Worm (Caenorhabditis elegans): ENCODE data around the gene bre-3.

The bre-3 gene

ce11 chrIII:9455980-9456658 is 29.2 kb downstream of the bre-3 start, which contains the start of the genes rheb-1 and spk-1 (continued):
- peak; percentile 66; the same call in 1 of the 2 replicates for TF ChIP-seq lir-1 (GFP tag; conservative IDR thresholded peaks at IDR 0.05)
- peak; percentile 47 for TF ChIP-seq gei-17 (GFP tag; optimal IDR thresholded peaks at IDR 0.05)
- peak; percentile 38 for TF ChIP-seq F52B5.7 (tag; optimal IDR thresholded peaks at IDR 0.05)
- TF ChIP-seq mes-4 (tag; optimal IDR thresholded peaks at IDR 0.05): no peak
- no peak for TF ChIP-seq ztf-3 (GFP tag; optimal IDR thresholded peaks at IDR 0.05)
- TF ChIP-seq attf-6 (GFP tag; IDR thresholded peaks at IDR 0.05): peak; percentile 22; the same call in 1 of the 2 replicates
- TF ChIP-seq nhr-27 (tag; optimal IDR thresholded peaks at IDR 0.05): no peak
- peak; percentile 82 for TF ChIP-seq F23B12.7 (tag; optimal IDR thresholded peaks at IDR 0.05; ENCODE audit: insufficient read depth)
- TF ChIP-seq lsl-1 (GFP tag; optimal IDR thresholded peaks at IDR 0.05): peak; percentile 93
- peak; percentile 86 for TF ChIP-seq ceh-27 (GFP tag; optimal IDR thresholded peaks at IDR 0.05)
- no peak for TF ChIP-seq egl-18 (GFP tag; IDR thresholded peaks at IDR 0.05)
- peak; percentile 87 for TF ChIP-seq B0336.3 (GFP tag; IDR thresholded peaks at IDR 0.05)
- TF ChIP-seq let-526 (GFP tag; IDR thresholded peaks at IDR 0.05): peak; percentile 48; the same call in 1 of the 2 replicates
- TF ChIP-seq ZK185.1 (tag; optimal IDR thresholded peaks at IDR 0.05; ENCODE audit: poor library complexity, severe bottlenecking): peak; percentile 84
- peak; percentile 1 for TF ChIP-seq lsy-27 (tag; optimal IDR thresholded peaks at IDR 0.05; ENCODE audit: borderline replicate concordance, insufficient read depth)
- no peak for TF ChIP-seq Y56A3A.18 (GFP tag; IDR thresholded peaks at IDR 0.05)
- peak; percentile 76 for TF ChIP-seq somi-1 (GFP tag; optimal IDR thresholded peaks at IDR 0.05)
- TF ChIP-seq tlf-1 (GFP tag; optimal IDR thresholded peaks at IDR 0.05): peak; percentile 91
- peak; percentile 82 for TF ChIP-seq snpc-3.4 (tag; optimal IDR thresholded peaks at IDR 0.05)
- peak; percentile 94 for TF ChIP-seq pbrm-1 (GFP tag; IDR thresholded peaks at IDR 0.05)
- peak; percentile 87 for TF ChIP-seq lin-40 (tag; optimal IDR thresholded peaks at IDR 0.05)
- no peak for TF ChIP-seq zim-3 (tag; optimal IDR thresholded peaks at IDR 0.05)
- no peak for TF ChIP-seq snpc-1.1 (tag; optimal IDR thresholded peaks at IDR 0.05; ENCODE audit: insufficient read depth)
- TF ChIP-seq dpl-1 (GFP tag; optimal IDR thresholded peaks at IDR 0.05): peak; percentile 51
- no peak for TF ChIP-seq ceh-79 (tag; optimal IDR thresholded peaks at IDR 0.05)
- TF ChIP-seq madf-6 (GFP tag; IDR thresholded peaks at IDR 0.05): peak; percentile 83
- TF ChIP-seq lin-26 (GFP tag; IDR thresholded peaks at IDR 0.05): peak; percentile 60; the same call in 1 of the 2 replicates
- TF ChIP-seq unc-62 (GFP tag; optimal IDR thresholded peaks at IDR 0.05): peak; percentile 63
- peak; percentile 80 for TF ChIP-seq efl-1 (GFP tag; optimal IDR thresholded peaks at IDR 0.05)
- no peak for TF ChIP-seq ama-1 (optimal IDR thresholded peaks at IDR 0.05)
- TF ChIP-seq ama-1 (GFP tag; optimal IDR thresholded peaks at IDR 0.05): no peak
- TF ChIP-seq repo-1 (tag; optimal IDR thresholded peaks at IDR 0.05): peak; percentile 35
- no peak for TF ChIP-seq nhr-120 (GFP tag; IDR thresholded peaks at IDR 0.05)
- no peak for TF ChIP-seq C17E4.6 (GFP tag; IDR thresholded peaks at IDR 0.05)
- TF ChIP-seq T26A5.8 (tag; optimal IDR thresholded peaks at IDR 0.05): no peak
- TF ChIP-seq tbp1 (GFP tag; optimal IDR thresholded peaks at IDR 0.05): peak; percentile 70
- no peak for TF ChIP-seq bed-2 (GFP tag; IDR thresholded peaks at IDR 0.05)
- no peak for TF ChIP-seq snpc-1.3 (tag; optimal IDR thresholded peaks at IDR 0.05; ENCODE audit: insufficient read depth)
- peak; percentile 92 for TF ChIP-seq nfyb-1 (GFP tag; IDR thresholded peaks at IDR 0.05)
- TF ChIP-seq madf-10 (tag; optimal IDR thresholded peaks at IDR 0.05): peak; percentile 84
- peak; percentile 56 for TF ChIP-seq nhr-90 (tag; optimal IDR thresholded peaks at IDR 0.05)
- TF ChIP-seq hlh-12 (tag; optimal IDR thresholded peaks at IDR 0.05): no peak
- peak; percentile 59; the same call in 1 of the 2 replicates for TF ChIP-seq hsf-1 (GFP tag; IDR thresholded peaks at IDR 0.05)
- TF ChIP-seq athp-1 (tag; optimal IDR thresholded peaks at IDR 0.05): peak; percentile 86
